Fruit fly (Drosophila melanogaster) whole organism, prepupa: Measurements from ENCODE around the gene CG7900.

Experiments used
- CG10669 ChIP-seq: fragments of 200-800 bp; sonication (Bioruptor generic); optimal IDR thresholded peaks from 3 replicates; lab custom pipeline; 2018; ENCODE audit warnings: missing biosample characterization, mild to moderate bottlenecking, missing genetic modification characterization, moderate library complexity
- CG11294 ChIP-seq: fragments of 200-800 bp; sonication (Bioruptor generic); IDR thresholded peaks from 2 replicates; pipeline ENCODE4 v1.3.6; 2022; ENCODE audit warnings: missing biosample characterization, missing genetic modification characterization
- CG11762 ChIP-seq: fragments of 200-800 bp; sonication (Bioruptor generic); optimal IDR thresholded peaks from 3 replicates; lab custom pipeline; 2016; ENCODE audit warnings: missing biosample characterization, missing genetic modification characterization; ENCODE audit not compliant: insufficient read depth
- CG16779 ChIP-seq: fragments of 200-800 bp; sonication (Bioruptor generic); optimal IDR thresholded peaks from 3 replicates; lab custom pipeline; 2017; ENCODE audit warnings: missing biosample characterization, mild to moderate bottlenecking, missing genetic modification characterization
- CG3032 ChIP-seq: fragments of 200-800 bp; optimal IDR thresholded peaks from 2 replicates; lab custom pipeline; 2019; ENCODE audit warnings: missing biosample characterization, mild to moderate bottlenecking, missing genetic modification characterization, moderate library complexity
- CG32006 ChIP-seq: fragments of 200-800 bp; sonication (Bioruptor generic); optimal IDR thresholded peaks from 3 replicates; lab custom pipeline; 2017; ENCODE audit warnings: missing biosample characterization, mild to moderate bottlenecking, missing genetic modification characterization
- CG34406 ChIP-seq: fragments of 200-800 bp; sonication (Bioruptor generic); optimal IDR thresholded peaks from 3 replicates; lab custom pipeline; 2016; ENCODE audit warnings: missing biosample characterization, missing genetic modification characterization
- CG3919 ChIP-seq: fragments of 200-800 bp; sonication (Bioruptor generic); optimal IDR thresholded peaks from 3 replicates; lab custom pipeline; 2016; ENCODE audit warnings: missing biosample characterization, missing genetic modification characterization
- CG4318 ChIP-seq: fragments of 200-800 bp; sonication (Bioruptor generic); optimal IDR thresholded peaks from 3 replicates; lab custom pipeline; 2017; ENCODE audit warnings: missing biosample characterization, mild to moderate bottlenecking, missing genetic modification characterization
- CG6276 ChIP-seq: fragments of 200-800 bp; sonication (Bioruptor generic); optimal IDR thresholded peaks from 2 replicates; lab custom pipeline; 2017; ENCODE audit warnings: missing biosample characterization, mild to moderate bottlenecking, missing genetic modification characterization
- CG6808 ChIP-seq: fragments of 200-800 bp; sonication (Bioruptor generic); optimal IDR thresholded peaks from 3 replicates; lab custom pipeline; 2017; ENCODE audit warnings: missing biosample characterization, missing genetic modification characterization, mild to moderate bottlenecking, moderate library complexity, missing genetic modification reagents
- CG6854 ChIP-seq: fragments of 200-800 bp; sonication (Bioruptor generic); optimal IDR thresholded peaks from 2 replicates; lab custom pipeline; 2017; ENCODE audit warnings: missing biosample characterization, mild to moderate bottlenecking, missing genetic modification characterization
- CG7368 ChIP-seq: fragments of 200-800 bp; sonication (Bioruptor generic); optimal IDR thresholded peaks from 3 replicates; lab custom pipeline; 2016; ENCODE audit warnings: missing biosample characterization, missing genetic modification characterization
- CG8119 ChIP-seq: fragments of 200-800 bp; sonication (Bioruptor generic); IDR thresholded peaks from 3 replicates; pipeline ENCODE4 v1.3.6; 2022; ENCODE audit warnings: missing biosample characterization, missing genetic modification characterization
- CG8319 ChIP-seq: fragments of 200-800 bp; sonication (Bioruptor generic); optimal IDR thresholded peaks from 3 replicates; lab custom pipeline; 2016; ENCODE audit warnings: missing biosample characterization, missing genetic modification characterization
- CG9139 ChIP-seq: fragments of 200-800 bp; sonication (Bioruptor generic); optimal IDR thresholded peaks from 3 replicates; lab custom pipeline; 2017; ENCODE audit warnings: missing biosample characterization, mild to moderate bottlenecking, missing genetic modification characterization
- Eip75B ChIP-seq: fragments of 200-800 bp; sonication (Bioruptor generic); optimal IDR thresholded peaks from 3 replicates; lab custom pipeline; 2016; ENCODE audit warnings: missing biosample characterization, missing genetic modification characterization
- Eip78C ChIP-seq: fragments of 200-800 bp; sonication (Bioruptor generic); peaks from one replicate; lab custom pipeline; 2016; ENCODE audit warnings: missing biosample characterization, missing genetic modification characterization
- Eip93F ChIP-seq: fragments of 200-800 bp; sonication (Bioruptor generic); optimal IDR thresholded peaks from 2 replicates; lab custom pipeline; 2016; ENCODE audit warnings: missing biosample characterization, mild to moderate bottlenecking, missing genetic modification characterization
- Ets96B ChIP-seq: fragments of 200-800 bp; optimal IDR thresholded peaks from 2 replicates; lab custom pipeline; 2019; ENCODE audit warnings: missing biosample characterization, mild to moderate bottlenecking, missing genetic modification characterization, moderate library complexity
- Gug ChIP-seq: fragments of 200-800 bp; sonication (Bioruptor generic); IDR thresholded peaks from 2 replicates; pipeline ENCODE4 v1.3.6; 2022; ENCODE audit warnings: missing biosample characterization, missing genetic modification characterization
- Hr38 ChIP-seq: sonication (Bioruptor generic); optimal IDR thresholded peaks from 2 replicates; lab custom pipeline; 2016; ENCODE audit warnings: missing biosample characterization, missing genetic modification characterization
- Hr39 ChIP-seq: fragments of 200-800 bp; sonication (Bioruptor generic); optimal IDR thresholded peaks from 2 replicates; lab custom pipeline; 2016; ENCODE audit warnings: missing biosample characterization, missing genetic modification characterization
- Lpt ChIP-seq: fragments of 200-800 bp; sonication (Bioruptor generic); optimal IDR thresholded peaks from 3 replicates; lab custom pipeline; 2016; ENCODE audit warnings: missing biosample characterization, missing genetic modification characterization
- Met ChIP-seq: fragments of 200-800 bp; sonication (Bioruptor generic); optimal IDR thresholded peaks from 3 replicates; lab custom pipeline; 2016; ENCODE audit warnings: missing biosample characterization, missing genetic modification characterization
- OdsH ChIP-seq: fragments of 200-800 bp; sonication (Bioruptor generic); optimal IDR thresholded peaks from 3 replicates; lab custom pipeline; 2016; ENCODE audit warnings: missing biosample characterization, missing genetic modification characterization
- Sox102F ChIP-seq: fragments of 200-800 bp; sonication (Bioruptor generic); optimal IDR thresholded peaks from 2 replicates; lab custom pipeline; 2016; ENCODE audit warnings: missing biosample characterization, mild to moderate bottlenecking, missing genetic modification characterization
- Sox14 ChIP-seq: fragments of 200-800 bp; sonication (Bioruptor generic); optimal IDR thresholded peaks from 3 replicates; lab custom pipeline; 2016; ENCODE audit warnings: missing biosample characterization, missing genetic modification characterization
- Sox15 ChIP-seq: fragments of 200-800 bp; sonication (Bioruptor generic); optimal IDR thresholded peaks from 3 replicates; lab custom pipeline; 2016; ENCODE audit warnings: missing biosample characterization, missing genetic modification characterization
- achi ChIP-seq: fragments of 200-800 bp; sonication (Bioruptor generic); optimal IDR thresholded peaks from 3 replicates; lab custom pipeline; 2016; ENCODE audit warnings: missing biosample characterization, missing genetic modification characterization
- acj6 ChIP-seq: fragments of 200-800 bp; sonication (Bioruptor generic); optimal IDR thresholded peaks from 3 replicates; lab custom pipeline; 2016; ENCODE audit warnings: missing biosample characterization, missing genetic modification characterization
- cyc ChIP-seq: fragments of 200-800 bp; sonication (Bioruptor generic); optimal IDR thresholded peaks from 3 replicates; lab custom pipeline; 2016; ENCODE audit warnings: missing biosample characterization, missing genetic modification characterization
- dac ChIP-seq: fragments of 200-800 bp; sonication (Bioruptor generic); optimal IDR thresholded peaks from 2 replicates; lab custom pipeline; 2017; ENCODE audit warnings: missing biosample characterization, mild to moderate bottlenecking, missing genetic modification characterization
- eg ChIP-seq: fragments of 200-800 bp; sonication (Bioruptor generic); IDR thresholded peaks from 3 replicates; pipeline ENCODE4 v1.3.6; 2022; ENCODE audit warnings: missing biosample characterization, missing genetic modification characterization
- fd59A ChIP-seq: fragments of 200-800 bp; sonication (Bioruptor generic); optimal IDR thresholded peaks from 2 replicates; lab custom pipeline; 2017; ENCODE audit warnings: missing biosample characterization, mild to moderate bottlenecking, missing genetic modification characterization, missing genetic modification reagents
- fkh ChIP-seq: fragments of 200-800 bp; sonication (Bioruptor generic); optimal IDR thresholded peaks from 3 replicates; lab custom pipeline; 2017; ENCODE audit warnings: missing biosample characterization, mild to moderate bottlenecking, missing genetic modification characterization, moderate library complexity
- lz ChIP-seq: fragments of 200-800 bp; sonication (Bioruptor generic); optimal IDR thresholded peaks from 3 replicates; lab custom pipeline; 2016; ENCODE audit warnings: missing biosample characterization, missing genetic modification characterization
- net ChIP-seq: fragments of 200-800 bp; sonication (Bioruptor generic); optimal IDR thresholded peaks from 3 replicates; lab custom pipeline; 2016; ENCODE audit warnings: missing biosample characterization, missing genetic modification characterization
- pdm3 ChIP-seq: fragments of 200-800 bp; sonication (Bioruptor generic); optimal IDR thresholded peaks from 3 replicates; lab custom pipeline; 2016; ENCODE audit warnings: missing biosample characterization, missing genetic modification characterization
- salr ChIP-seq, 2 experiments: fragments of 200-800 bp; sonication (Bioruptor generic); optimal IDR thresholded peaks; 3 replicates each; lab custom pipeline; 2016 to 2018; ENCODE audit warnings: missing biosample characterization in 2 of 2, missing genetic modification characterization in 2 of 2, mild to moderate bottlenecking in 1 of 2
- spab ChIP-seq: fragments of 200-800 bp; sonication (Bioruptor generic); optimal IDR thresholded peaks from 2 replicates; lab custom pipeline; 2017; ENCODE audit warnings: missing biosample characterization, mild to moderate bottlenecking, missing genetic modification characterization, missing genetic modification reagents
- svp ChIP-seq: fragments of 200-800 bp; sonication (Bioruptor generic); peaks from one replicate; lab custom pipeline; 2016; ENCODE audit warnings: missing biosample characterization, missing genetic modification characterization
- topi ChIP-seq: fragments of 200-800 bp; sonication (Bioruptor generic); optimal IDR thresholded peaks from 3 replicates; lab custom pipeline; 2016; ENCODE audit warnings: missing biosample characterization, missing genetic modification characterization
- vri ChIP-seq: fragments of 200-800 bp; sonication (Bioruptor generic); optimal IDR thresholded peaks from 3 replicates; lab custom pipeline; 2016; ENCODE audit warnings: missing biosample characterization, mild to moderate bottlenecking, missing genetic modification characterization

The CG7900 gene

DNA sequence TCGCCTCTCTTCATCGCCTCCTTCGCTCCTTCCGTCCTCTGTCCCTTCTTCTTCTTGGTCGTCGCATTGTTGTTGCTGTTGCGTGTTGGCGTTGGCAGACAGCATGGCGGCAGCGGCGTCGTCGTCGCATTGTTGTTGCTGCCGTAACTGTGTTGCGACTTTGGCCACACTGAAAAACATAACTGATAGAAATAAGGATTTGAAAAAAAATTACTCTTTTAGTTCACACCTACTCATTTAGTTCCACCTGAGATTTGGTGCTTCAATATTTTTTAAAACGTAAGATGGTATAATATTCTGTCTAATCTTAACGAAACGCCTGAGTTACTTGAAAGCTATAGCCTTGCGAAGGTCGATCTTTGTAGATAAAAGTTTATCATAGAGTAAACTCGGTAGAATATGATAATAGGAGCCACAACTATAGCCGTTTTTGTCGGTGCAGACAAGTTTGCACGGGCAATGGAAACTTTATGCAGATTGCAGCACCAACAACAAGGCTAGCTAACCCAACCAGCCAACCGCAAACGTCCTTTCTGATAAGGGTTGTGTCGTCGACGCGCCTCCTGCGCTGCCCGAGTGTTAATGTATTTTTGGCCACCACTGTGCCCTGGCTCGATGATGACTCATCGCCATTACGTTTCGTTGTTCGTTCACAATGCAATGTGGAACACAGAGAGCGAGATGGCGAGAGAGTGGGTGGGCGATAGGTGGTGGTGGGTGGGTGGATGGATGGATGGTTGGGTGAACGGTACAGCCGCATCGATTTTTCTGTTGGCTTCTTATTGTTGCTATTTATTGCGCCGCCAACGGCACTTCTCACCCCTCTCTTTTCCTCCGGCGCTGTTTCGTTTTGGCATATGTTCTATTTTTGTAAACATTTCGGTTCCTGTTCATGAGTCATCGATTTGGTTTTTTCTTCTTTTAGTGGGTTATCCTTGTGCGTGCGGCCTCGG, 19.2 kb downstream of the CG7900 start (continued):
- peak; percentile 91 for TF ChIP-seq Sox15 (GFP tag; lab: Kevin White, UChicago)
- peak; percentile 92 for TF ChIP-seq Met (GFP tag; lab: Kevin White, UChicago)
- peak; percentile 86 for TF ChIP-seq CG11762 (GFP tag; lab: Kevin White, UChicago)
- TF ChIP-seq CG10669 (GFP tag; lab: Kevin White, UChicago) = peak; percentile 96
- TF ChIP-seq topi = peak; percentile 88
- peak; percentile 96 for TF ChIP-seq CG6808 (GFP tag; lab: Kevin White, UChicago)
- TF ChIP-seq Sox102F (GFP tag; lab: Kevin White, UChicago) = peak; percentile 84
- TF ChIP-seq CG8319 (GFP tag; lab: Kevin White, UChicago) = peak; percentile 86
- TF ChIP-seq CG6854 (GFP tag; lab: Kevin White, UChicago) = peak; percentile 41
- peak; percentile 72 for TF ChIP-seq CG11294

- TF ChIP-seq lz (GFP tag; lab: Kevin White, UChicago) = peak; percentile 95
- TF ChIP-seq CG34406 (GFP tag; lab: Kevin White, UChicago) = peak; percentile 95
- TF ChIP-seq Hr39 (GFP tag; lab: Kevin White, UChicago) = peak; percentile 94
- peak; percentile 93 for TF ChIP-seq CG3919 (GFP tag; lab: Kevin White, UChicago)
- TF ChIP-seq pdm3 (GFP tag; lab: Kevin White, UChicago) = peak; percentile 93
- peak; percentile 89 for TF ChIP-seq fd59A
- peak; percentile 87 for TF ChIP-seq CG9139 (GFP tag; lab: Kevin White, UChicago)
- peak; percentile 98 for TF ChIP-seq Eip78C (GFP tag; lab: Kevin White, UChicago)
- peak; percentile 80 for TF ChIP-seq CG32006 (GFP tag; lab: Kevin White, UChicago)
- peak; percentile 85 for TF ChIP-seq CG6808 (GFP tag; lab: Kevin White, UChicago)
- TF ChIP-seq topi = peak; percentile 96
- peak; percentile 90 for TF ChIP-seq CG8319 (GFP tag; lab: Kevin White, UChicago)
- peak; percentile 84 for TF ChIP-seq CG8119 (GFP tag; lab: Robert Waterston, UW)
- TF ChIP-seq salr (GFP tag; optimal IDR thresholded peaks at IDR 0.05; lab: Kevin White, UChicago) = peak; percentile 83 to 87
- peak; percentile 95 for TF ChIP-seq cyc
- TF ChIP-seq net (GFP tag; lab: Kevin White, UChicago) = peak; percentile 92
- TF ChIP-seq Sox15 (GFP tag; lab: Kevin White, UChicago) = peak; percentile 89
- TF ChIP-seq CG6276 = peak; percentile 65
- peak; percentile 64; the same call in 1 of the 2 replicates for TF ChIP-seq CG11294
- TF ChIP-seq CG16779 = peak; percentile 77
- TF ChIP-seq svp (GFP tag; lab: Kevin White, UChicago) = peak; percentile 98
- peak; percentile 76 for TF ChIP-seq fkh (GFP tag; lab: Kevin White, UChicago)
- TF ChIP-seq CG3032 (tag; lab: Kevin White, UChicago) = peak; percentile 92
- TF ChIP-seq Eip93F (GFP tag; lab: Kevin White, UChicago) = peak; percentile 88
- peak; percentile 97 for TF ChIP-seq Met (GFP tag; lab: Kevin White, UChicago)
- peak; percentile 94 for TF ChIP-seq CG10669 (GFP tag; lab: Kevin White, UChicago)
- TF ChIP-seq OdsH (GFP tag; lab: Kevin White, UChicago) = peak; percentile 91
- peak; percentile 89 for TF ChIP-seq achi (GFP tag; lab: Kevin White, UChicago)
- peak; percentile 94 for TF ChIP-seq vri (GFP tag; lab: Kevin White, UChicago)
- TF ChIP-seq CG11762 (GFP tag; lab: Kevin White, UChicago) = peak; percentile 79
- TF ChIP-seq Hr38 (GFP tag; lab: Kevin White, UChicago) = no peak
- TF ChIP-seq CG6854 (GFP tag; lab: Kevin White, UChicago) = peak; percentile 79
- peak; percentile 70 for TF ChIP-seq Gug
- peak; percentile 95 for TF ChIP-seq Eip75B (GFP tag; lab: Kevin White, UChicago)
- peak; percentile 97 for TF ChIP-seq Sox14 (GFP tag; lab: Kevin White, UChicago)
- peak; percentile 94 for TF ChIP-seq Ets96B (tag; lab: Kevin White, UChicago)
- peak; percentile 89 for TF ChIP-seq spab (GFP tag; lab: Kevin White, UChicago)
- TF ChIP-seq dac (GFP tag; lab: Kevin White, UChicago) = peak; percentile 34
- TF ChIP-seq eg (GFP tag; lab: Robert Waterston, UW) = peak; percentile 89
- TF ChIP-seq CG7368 (GFP tag; lab: Kevin White, UChicago) = peak; percentile 87
- peak; percentile 91 for TF ChIP-seq acj6 (GFP tag; lab: Kevin White, UChicago)
- peak; percentile 71 for TF ChIP-seq CG4318 (GFP tag; lab: Kevin White, UChicago)
- peak; percentile 84 for TF ChIP-seq Lpt
These were observed 20.1 kb downstream of the CG7900 start for dm6 chr3R:8113833-8114673.
